Fruit fly (Drosophila melanogaster) whole organism, embryonic: Measurements from ENCODE around the gene Prtl99C.

Experiments used
- Aef1 ChIP-seq: fragments of 200-800 bp; sonication (Bioruptor generic); IDR thresholded peaks from 3 replicates; pipeline ENCODE4 v1.3.6; 2022; ENCODE audit warnings: missing biosample characterization, missing genetic modification characterization
- B-H1 ChIP-seq: fragments of 200-800 bp; sonication (Bioruptor generic); IDR thresholded peaks from 3 replicates; pipeline ENCODE4 v1.3.6; 2022; ENCODE audit warnings: missing biosample characterization, missing genetic modification characterization
- CG10431 ChIP-seq: fragments of 200-800 bp; sonication (Bioruptor generic); optimal IDR thresholded peaks from 3 replicates; lab custom pipeline; 2018; ENCODE audit warnings: missing biosample characterization, mild to moderate bottlenecking, missing genetic modification characterization
- CG10654 ChIP-seq: fragments of 200-800 bp; sonication (Bioruptor generic); optimal IDR thresholded peaks from 2 replicates; lab custom pipeline; 2016; ENCODE audit warnings: missing biosample characterization, missing genetic modification characterization
- CG11085 ChIP-seq: fragments of 200-800 bp; sonication (Bioruptor generic); IDR thresholded peaks from 2 replicates; pipeline ENCODE4 v1.3.6; 2022; ENCODE audit warnings: missing biosample characterization, missing genetic modification characterization
- CG11695 ChIP-seq: fragments of 200-800 bp; sonication (Bioruptor generic); IDR thresholded peaks from 3 replicates; pipeline ENCODE4 v1.3.6; 2022; ENCODE audit warnings: missing biosample characterization, missing genetic modification characterization
- CG12744 ChIP-seq: fragments of 200-800 bp; sonication (Bioruptor generic); optimal IDR thresholded peaks from 2 replicates; lab custom pipeline; 2016; ENCODE audit warnings: missing biosample characterization, missing genetic modification characterization
- CG13296 ChIP-seq: fragments of 200-800 bp; sonication (Bioruptor generic); optimal IDR thresholded peaks from 3 replicates; lab custom pipeline; 2018; ENCODE audit warnings: missing biosample characterization, mild to moderate bottlenecking, missing genetic modification characterization
- CG14667 ChIP-seq: fragments of 200-800 bp; sonication (Bioruptor generic); IDR thresholded peaks from 2 replicates; pipeline ENCODE4 v1.3.6; 2022; ENCODE audit warnings: missing biosample characterization, missing genetic modification characterization
- CG14710 ChIP-seq: fragments of 200-800 bp; sonication (Bioruptor generic); optimal IDR thresholded peaks from 3 replicates; lab custom pipeline; 2019; ENCODE audit warnings: missing biosample characterization, mild to moderate bottlenecking, missing genetic modification characterization, moderate library complexity
- CG15011 ChIP-seq: fragments of 200-800 bp; sonication (Bioruptor generic); optimal IDR thresholded peaks from 3 replicates; lab custom pipeline; 2018; ENCODE audit warnings: missing biosample characterization, mild to moderate bottlenecking, missing genetic modification characterization
- CG1832 ChIP-seq: fragments of 200-800 bp; sonication (Bioruptor generic); optimal IDR thresholded peaks from 2 replicates; lab custom pipeline; 2017; ENCODE audit warnings: missing biosample characterization, mild to moderate bottlenecking, missing genetic modification characterization, inconsistent platforms
- CG31365 ChIP-seq: fragments of 200-800 bp; sonication (Bioruptor generic); optimal IDR thresholded peaks from 2 replicates; lab custom pipeline; 2018; ENCODE audit warnings: missing biosample characterization, mild to moderate bottlenecking, missing genetic modification characterization
- CG33557 ChIP-seq: fragments of 200-800 bp; sonication (Bioruptor generic); optimal IDR thresholded peaks from 2 replicates; lab custom pipeline; 2019; ENCODE audit warnings: missing biosample characterization, mild to moderate bottlenecking, missing genetic modification characterization, moderate library complexity
- CG3995 ChIP-seq: fragments of 200-800 bp; sonication (Bioruptor generic); optimal IDR thresholded peaks from 3 replicates; lab custom pipeline; 2016; ENCODE audit warnings: missing biosample characterization, missing genetic modification characterization
- CG42726 ChIP-seq: fragments of 200-800 bp; sonication (Bioruptor generic); IDR thresholded peaks from 2 replicates; pipeline ENCODE4 v1.3.6; 2022; ENCODE audit warnings: missing biosample characterization, missing genetic modification characterization; ENCODE audit not compliant: partially characterized antibody
- CG4617 ChIP-seq: fragments of 200-800 bp; sonication (Bioruptor generic); optimal IDR thresholded peaks from 3 replicates; lab custom pipeline; 2016; ENCODE audit warnings: missing biosample characterization, missing genetic modification characterization, borderline replicate concordance
- CG7987 ChIP-seq: fragments of 200-800 bp; sonication (Bioruptor generic); optimal IDR thresholded peaks from 2 replicates; lab custom pipeline; 2018; ENCODE audit warnings: missing biosample characterization, mild to moderate bottlenecking, missing genetic modification characterization, moderate library complexity
- CG8089 ChIP-seq: fragments of 200-800 bp; sonication (Bioruptor generic); optimal IDR thresholded peaks from 3 replicates; lab custom pipeline; 2016; ENCODE audit warnings: missing biosample characterization, missing genetic modification characterization
- CG8290 ChIP-seq, 3 experiments: fragments of 200-800 bp; sonication (Bioruptor generic); optimal IDR thresholded peaks; 2 replicates each; lab custom pipeline; 2016 to 2019; ENCODE audit warnings: missing biosample characterization in 3 of 3, missing genetic modification characterization in 3 of 3, mild to moderate bottlenecking in 2 of 3, moderate library complexity in 1 of 3
- CG8478 ChIP-seq: fragments of >200 bp; optimal IDR thresholded peaks from 2 replicates; lab custom pipeline; 2018
- CG9609 ChIP-seq: fragments of 200-800 bp; sonication (Bioruptor generic); optimal IDR thresholded peaks from 3 replicates; lab custom pipeline; 2016; ENCODE audit warnings: missing biosample characterization, missing genetic modification characterization
- Dref ChIP-seq: fragments of 200-800 bp; sonication (Bioruptor generic); IDR thresholded peaks from 2 replicates; pipeline ENCODE4 v1.3.6; 2022; ENCODE audit warnings: missing biosample characterization, missing genetic modification characterization
- Eip74EF ChIP-seq, 2 experiments: fragments of 200-800 bp in 1 of 2; fragments of >200 bp in 1 of 2; sonication (Bioruptor generic) in 1 of 2; optimal IDR thresholded peaks; 2 replicates each; lab custom pipeline; 2017 to 2019; ENCODE audit warnings: missing biosample characterization in 2 of 2, missing genetic modification characterization in 2 of 2, mild to moderate bottlenecking in 1 of 2, moderate library complexity in 1 of 2
- Hmr ChIP-seq: fragments of 200-800 bp; sonication (Bioruptor generic); optimal IDR thresholded peaks from 3 replicates; lab custom pipeline; 2017; ENCODE audit warnings: mild to moderate bottlenecking, missing biosample characterization, missing genetic modification reagents, missing genetic modification characterization
- Jarid2 ChIP-seq: fragments of 200-800 bp; sonication (Bioruptor generic); optimal IDR thresholded peaks from 3 replicates; lab custom pipeline; 2017; ENCODE audit warnings: mild to moderate bottlenecking, missing biosample characterization, missing genetic modification reagents, missing genetic modification characterization
- MESR4 ChIP-seq: fragments of 200-800 bp; sonication (Bioruptor generic); optimal IDR thresholded peaks from 2 replicates; lab custom pipeline; 2018; ENCODE audit warnings: missing biosample characterization, mild to moderate bottlenecking, missing genetic modification characterization, moderate library complexity
- Max ChIP-seq: fragments of 200-800 bp; sonication (Bioruptor generic); optimal IDR thresholded peaks from 2 replicates; lab custom pipeline; 2016; ENCODE audit warnings: missing biosample characterization, mild to moderate bottlenecking, missing genetic modification characterization
- Meics ChIP-seq: fragments of 200-800 bp; sonication (Bioruptor generic); optimal IDR thresholded peaks from 2 replicates; lab custom pipeline; 2017; ENCODE audit warnings: missing biosample characterization, mild to moderate bottlenecking, missing genetic modification characterization
- Xbp1 ChIP-seq: fragments of 200-800 bp; sonication (Bioruptor generic); optimal IDR thresholded peaks from 3 replicates; lab custom pipeline; 2016; ENCODE audit warnings: missing biosample characterization, mild to moderate bottlenecking, missing genetic modification characterization
- cas ChIP-seq: fragments of 200-800 bp; sonication (Bioruptor generic); IDR thresholded peaks from 2 replicates; pipeline ENCODE4 v1.3.6; 2022; ENCODE audit warnings: missing biosample characterization, missing genetic modification characterization
- chinmo ChIP-seq: fragments of 200-800 bp; sonication (Bioruptor generic); IDR thresholded peaks from 4 replicates; pipeline ENCODE4 v1.3.6; 2022; ENCODE audit warnings: missing biosample characterization, missing genetic modification characterization; ENCODE audit not compliant: partially characterized antibody
- ci ChIP-seq: fragments of 200-800 bp; sonication (Bioruptor generic); IDR thresholded peaks from 3 replicates; pipeline ENCODE4 v1.3.6; 2022; ENCODE audit warnings: missing biosample characterization, missing genetic modification characterization
- corto ChIP-seq: fragments of 200-800 bp; sonication (Bioruptor generic); optimal IDR thresholded peaks from 2 replicates; lab custom pipeline; 2016; ENCODE audit warnings: missing biosample characterization, mild to moderate bottlenecking, missing genetic modification characterization, moderate library complexity
- eyg ChIP-seq: fragments of 200-800 bp; sonication (Bioruptor generic); optimal IDR thresholded peaks from 3 replicates; lab custom pipeline; 2016; ENCODE audit warnings: missing biosample characterization, missing genetic modification characterization
- insv ChIP-seq, 2 experiments: fragments of 200-800 bp; sonication (Bioruptor generic); optimal IDR thresholded peaks; 3 replicates each; lab custom pipeline; 2016 to 2018; ENCODE audit warnings: missing biosample characterization in 2 of 2, missing genetic modification characterization in 2 of 2
- seq ChIP-seq: fragments of 200-800 bp; sonication (Bioruptor generic); IDR thresholded peaks from 2 replicates; pipeline ENCODE4 v1.3.6; 2022; ENCODE audit warnings: missing biosample characterization, missing genetic modification characterization
- sna ChIP-seq: fragments of 200-800 bp; sonication (Bioruptor generic); IDR thresholded peaks from 2 replicates; pipeline ENCODE4 v1.3.6; 2022; ENCODE audit warnings: missing biosample characterization, missing genetic modification characterization; ENCODE audit not compliant: partially characterized antibody
- tna ChIP-seq: fragments of 200-800 bp; sonication (Bioruptor generic); IDR thresholded peaks from 2 replicates; pipeline ENCODE4 v1.3.6; 2022; ENCODE audit warnings: missing biosample characterization, missing genetic modification characterization; ENCODE audit not compliant: partially characterized antibody
- tx ChIP-seq: fragments of 200-800 bp; sonication (Bioruptor generic); optimal IDR thresholded peaks from 2 replicates; lab custom pipeline; 2016; ENCODE audit warnings: missing biosample characterization, missing genetic modification characterization
- unc-4 ChIP-seq: fragments of 200-800 bp; sonication (Bioruptor generic); IDR thresholded peaks from 2 replicates; pipeline ENCODE4 v1.3.6; 2022; ENCODE audit warnings: missing biosample characterization, missing genetic modification characterization; ENCODE audit not compliant: partially characterized antibody
- zfh2 ChIP-seq: fragments of 200-800 bp; sonication (Bioruptor generic); optimal IDR thresholded peaks from 2 replicates; lab custom pipeline; 2016; ENCODE audit warnings: missing biosample characterization, missing genetic modification characterization

Gene Prtl99C

dm6 chr3R:29861432-29862249, 25.9 kb downstream of the Prtl99C start, which contains the start of the genes CG15514 and RpS8 (continued):
- TF ChIP-seq MESR4 (peak; percentile 97), CG13296 (GFP tag; lab: Kevin White, UChicago) (peak; percentile 70), CG4617 (GFP tag; lab: Kevin White, UChicago) (peak; percentile 55), CG10654 (GFP tag; lab: Kevin White, UChicago) (peak; percentile 51), CG1832 (no peak), tx (GFP tag; lab: Kevin White, UChicago) (peak; percentile 7), CG8089 (no peak), CG11695 (GFP tag; lab: Robert Waterston, UW) (0 out of 3 replicates have a peak, but pooled peaks have one; percentile 38), CG14667 (GFP tag; lab: Robert Waterston, UW) (no peak), CG10431 (GFP tag; lab: Kevin White, UChicago) (peak; percentile 81), CG8290 (GFP tag; optimal IDR thresholded peaks at IDR 0.05; lab: Kevin White, UChicago) (peak; percentile 55), CG8290 (tag; optimal IDR thresholded peaks at IDR 0.05; lab: Kevin White, UChicago) (peak; percentile 36 to 68), Xbp1 (GFP tag; lab: Kevin White, UChicago) (peak; percentile 64), Eip74EF (GFP tag; optimal IDR thresholded peaks at IDR 0.05; lab: Kevin White, UChicago) (no peak), B-H1 (no peak), Hmr (GFP tag; lab: Kevin White, UChicago) (peak; percentile 80), CG33557 (GFP tag; lab: Kevin White, UChicago) (no peak), seq (GFP tag; lab: Robert Waterston, UW) (0 out of 2 replicates have a peak, but pooled peaks have one; percentile 10), Max (peak; percentile 94), cas (GFP tag; lab: Robert Waterston, UW) (no peak), CG7987 (peak; percentile 63), Aef1 (peak; percentile 45; the same call in 1 of the 3 replicates), corto (GFP tag; lab: Kevin White, UChicago) (no peak), sna (GFP tag; lab: Robert Waterston, UW) (no peak), CG14710 (peak; percentile 78), CG9609 (GFP tag; lab: Kevin White, UChicago) (no peak), unc-4 (GFP tag; lab: Robert Waterston, UW) (no peak), Dref (GFP tag; lab: Robert Waterston, UW) (no peak), CG15011 (GFP tag; lab: Kevin White, UChicago) (no peak), tna (GFP tag; lab: Robert Waterston, UW) (no peak), insv (GFP tag; optimal IDR thresholded peaks at IDR 0.05; lab: Kevin White, UChicago) (peak in 1 of 2 experiments; percentile 55), CG42726 (GFP tag; lab: Robert Waterston, UW) (no peak), CG3995 (GFP tag; lab: Kevin White, UChicago) (peak; percentile 69), CG11085 (GFP tag; lab: Robert Waterston, UW) (no peak), CG31365 (peak; percentile 34), chinmo (GFP tag; lab: Robert Waterston, UW) (0 out of 4 replicates have a peak, but pooled peaks have one; percentile 6), CG12744 (no peak), ci (GFP tag; lab: Robert Waterston, UW) (peak; percentile 75), Jarid2 (no peak), CG8478 (lab: Kevin White, UChicago) (no peak), zfh2 (GFP tag; lab: Kevin White, UChicago) (no peak), Meics (peak; percentile 82), eyg (GFP tag; lab: Kevin White, UChicago) (peak; percentile 39)
